Worm (Caenorhabditis elegans): ENCODE results near the gene F01E11.3.

Gene F01E11.3

DNA sequence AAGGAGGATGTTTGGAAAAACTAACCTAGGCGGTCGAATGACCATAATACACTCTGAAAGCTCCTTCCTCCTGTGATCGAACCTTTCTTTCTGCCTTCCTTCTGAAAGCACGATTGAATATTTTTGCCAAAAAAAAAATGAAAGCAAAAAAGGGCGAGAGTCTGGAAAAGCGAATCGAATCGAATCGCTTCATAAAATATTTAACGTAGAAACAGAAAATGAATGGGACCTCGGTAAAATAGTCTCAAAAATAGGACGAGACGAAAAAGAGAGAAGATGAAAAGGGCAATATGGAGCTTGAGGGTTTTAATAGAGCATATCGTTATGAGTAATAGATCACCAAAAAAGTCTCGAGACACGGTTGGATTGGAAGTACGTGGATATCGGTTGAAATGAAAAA, 10.9 kb upstream of the F01E11.3 start, which contains the start of gene inx-1:
Gene inx-1 (minus strand): TSS at position 101 of the 400 bp plus-strand sequence.
- no peak for TF ChIP-seq ceh-28 (tag; optimal IDR thresholded peaks at IDR 0.05)

DNA sequence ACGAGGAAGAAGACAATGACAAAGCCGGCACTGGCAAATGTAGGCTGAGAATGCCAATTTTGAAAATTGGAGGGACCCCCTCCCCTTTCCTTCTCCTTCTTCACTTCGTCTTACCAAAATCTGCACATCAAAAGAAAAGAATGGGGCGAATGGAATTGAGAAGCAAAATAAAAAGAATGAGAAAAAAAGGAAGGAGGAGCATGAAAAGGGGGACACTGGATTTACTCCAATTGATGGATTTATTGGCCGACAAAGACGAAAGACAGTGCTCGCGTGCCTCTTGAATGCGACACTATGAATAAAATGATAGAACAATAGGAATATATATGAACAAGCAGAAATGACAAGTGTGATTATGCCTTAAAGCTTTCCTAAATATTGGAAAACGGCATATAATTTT, 8.2 kb upstream of the F01E11.3 start:
- TF ChIP-seq lin-39 (tag; optimal IDR thresholded peaks at IDR 0.05): peak; percentile 5
- no peak for TF ChIP-seq nhr-28 (tag; optimal IDR thresholded peaks at IDR 0.05)

DNA sequence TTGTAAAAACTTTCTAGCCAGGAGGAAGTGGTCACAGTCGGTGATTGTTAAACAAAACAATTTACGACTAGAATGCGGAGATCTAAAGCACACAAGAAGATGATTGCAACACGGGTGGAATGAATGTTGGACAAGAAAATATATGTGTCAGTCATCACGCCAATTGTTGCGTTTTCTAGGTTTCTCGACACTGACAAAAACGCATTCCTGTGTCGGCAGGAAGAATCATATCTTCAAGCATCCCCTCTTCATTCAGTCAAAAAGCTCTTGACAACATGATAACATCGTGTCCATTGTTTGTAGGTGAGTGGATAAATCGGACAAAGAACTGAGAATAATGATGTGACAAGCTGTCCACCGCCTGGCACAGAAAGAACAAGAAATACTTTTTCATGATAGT, 7.6 kb upstream of the F01E11.3 start:
- TF ChIP-seq egl-5 (tag; optimal IDR thresholded peaks at IDR 0.05) (peak; percentile 49), zag-1 (tag; optimal IDR thresholded peaks at IDR 0.05) (no peak)

ce11 chrX:6962347-6962746, 4.8 kb upstream of the F01E11.3 start:
- TF ChIP-seq ceh-16 (tag; optimal IDR thresholded peaks at IDR 0.05) (no peak), nfya-1 (tag; optimal IDR thresholded peaks at IDR 0.05; ENCODE audit: insufficient read depth) (peak; percentile 5)

- TF ChIP-seq skn-1 (tag; optimal IDR thresholded peaks at IDR 0.05) (no peak), ZK546.5 (tag; optimal IDR thresholded peaks at IDR 0.05) (no peak), ama-1 (optimal IDR thresholded peaks at IDR 0.05) (no peak), nhr-43 (tag; optimal IDR thresholded peaks at IDR 0.05; ENCODE audit: poor library complexity, severe bottlenecking) (no peak), pqm-1 (tag; optimal IDR thresholded peaks at IDR 0.05) (no peak), pha-4 (tag; optimal IDR thresholded peaks at IDR 0.05) (no peak), ceh-82 (tag; optimal IDR thresholded peaks at IDR 0.05) (no peak), aly-2 (tag; optimal IDR thresholded peaks at IDR 0.05) (no peak), fkh-10 (GFP tag; optimal IDR thresholded peaks at IDR 0.05) (no peak), nhr-28 (tag; optimal IDR thresholded peaks at IDR 0.05) (no peak), nhr-23 (tag; optimal IDR thresholded peaks at IDR 0.05) (no peak), snpc-4 (tag; optimal IDR thresholded peaks at IDR 0.05) (no peak), nhr-12 (tag; optimal IDR thresholded peaks at IDR 0.05) (no peak), ceh-28 (tag; optimal IDR thresholded peaks at IDR 0.05) (no peak), zag-1 (tag; optimal IDR thresholded peaks at IDR 0.05) (no peak), mdl-1 (tag; optimal IDR thresholded peaks at IDR 0.05) (no peak), lin-39 (tag; optimal IDR thresholded peaks at IDR 0.05) (no peak)
Observed at ce11 chrX:6963842-6964241, 3.3 kb upstream of the F01E11.3 start.

- TF ChIP-seq ceh-16 (tag; optimal IDR thresholded peaks at IDR 0.05): no peak
- no peak for TF ChIP-seq sea-2 (GFP tag; optimal IDR thresholded peaks at IDR 0.05)
- no peak for TF ChIP-seq ceh-9 (tag; optimal IDR thresholded peaks at IDR 0.05)
- no peak for TF ChIP-seq unc-62 (GFP tag; optimal IDR thresholded peaks at IDR 0.05)
- TF ChIP-seq nfya-1 (tag; optimal IDR thresholded peaks at IDR 0.05; ENCODE audit: insufficient read depth): no peak
- no peak for TF ChIP-seq elt-3 (tag; optimal IDR thresholded peaks at IDR 0.05)
- TF ChIP-seq nhr-25 (tag; optimal IDR thresholded peaks at IDR 0.05): no peak
- TF ChIP-seq nhr-12 (tag; optimal IDR thresholded peaks at IDR 0.05): no peak
- no peak for TF ChIP-seq ceh-82 (tag; optimal IDR thresholded peaks at IDR 0.05)
- no peak for TF ChIP-seq ZK546.5 (tag; optimal IDR thresholded peaks at IDR 0.05)
- TF ChIP-seq unc-39 (tag; optimal IDR thresholded peaks at IDR 0.05): no peak
- TF ChIP-seq nhr-23 (tag; optimal IDR thresholded peaks at IDR 0.05): no peak
- TF ChIP-seq lsy-12 (tag; optimal IDR thresholded peaks at IDR 0.05): no peak
- TF ChIP-seq nhr-76 (tag; optimal IDR thresholded peaks at IDR 0.05): no peak
- no peak for TF ChIP-seq hmg-11 (tag; optimal IDR thresholded peaks at IDR 0.05)
- no peak for TF ChIP-seq pqm-1 (tag; optimal IDR thresholded peaks at IDR 0.05)
- no peak for TF ChIP-seq jun-1 (tag; optimal IDR thresholded peaks at IDR 0.05)
- TF ChIP-seq pha-4 (tag; optimal IDR thresholded peaks at IDR 0.05): no peak
Observed at ce11 chrX:6968553-6968952, 1.4 kb downstream of the F01E11.3 start.

ce11 chrX:6970134-6970533, 3.0 kb downstream of the F01E11.3 start:
- TF ChIP-seq nhr-28 (tag; optimal IDR thresholded peaks at IDR 0.05): no peak
- TF ChIP-seq nhr-25 (tag; optimal IDR thresholded peaks at IDR 0.05): no peak
- no peak for TF ChIP-seq fkh-10 (GFP tag; optimal IDR thresholded peaks at IDR 0.05)
- TF ChIP-seq ceh-82 (tag; optimal IDR thresholded peaks at IDR 0.05): no peak
- no peak for TF ChIP-seq snpc-4 (tag; optimal IDR thresholded peaks at IDR 0.05)
- TF ChIP-seq elt-2 (tag; optimal IDR thresholded peaks at IDR 0.05): no peak
- TF ChIP-seq ztf-11 (tag; optimal IDR thresholded peaks at IDR 0.05): no peak
- TF ChIP-seq ztf-4 (tag; optimal IDR thresholded peaks at IDR 0.05): no peak
- TF ChIP-seq ceh-9 (tag; optimal IDR thresholded peaks at IDR 0.05): no peak
- TF ChIP-seq nhr-43 (tag; optimal IDR thresholded peaks at IDR 0.05; ENCODE audit: poor library complexity, severe bottlenecking): no peak
- no peak for TF ChIP-seq fos-1 (tag; optimal IDR thresholded peaks at IDR 0.05)
- TF ChIP-seq R02D3.7 (tag; optimal IDR thresholded peaks at IDR 0.05): no peak
- TF ChIP-seq lsy-12 (tag; optimal IDR thresholded peaks at IDR 0.05): no peak
- no peak for TF ChIP-seq lin-39 (tag; optimal IDR thresholded peaks at IDR 0.05)
- TF ChIP-seq unc-39 (tag; optimal IDR thresholded peaks at IDR 0.05): no peak
- no peak for TF ChIP-seq ceh-16 (tag; optimal IDR thresholded peaks at IDR 0.05)
- TF ChIP-seq mml-1 (tag; optimal IDR thresholded peaks at IDR 0.05): no peak
- no peak for TF ChIP-seq nhr-11 (tag; optimal IDR thresholded peaks at IDR 0.05)
